Fruit fly (Drosophila melanogaster): ENCODE data around the gene CG11977.

The CG11977 gene

dm6 chr3R:9038652-9039051, 41.2 kb downstream of the CG11977 start, which contains the start of gene hyx (continued):
- TF ChIP-seq kay (GFP tag; optimal IDR thresholded peaks at IDR 0.05) (no peak), ftz-f1 (GFP tag; optimal IDR thresholded peaks at IDR 0.05) (peak; percentile 95), psq (GFP tag; optimal IDR thresholded peaks at IDR 0.05) (no peak), gce (GFP tag; IDR thresholded peaks at IDR 0.05) (no peak), sens-2 (GFP tag; IDR thresholded peaks at IDR 0.05) (no peak), H2.0 (GFP tag; IDR thresholded peaks at IDR 0.05) (no peak), Sox102F (GFP tag; optimal IDR thresholded peaks at IDR 0.05) (no peak), Sry-β (GFP tag; optimal IDR thresholded peaks at IDR 0.05) (peak; percentile 14), CG3847 (GFP tag; IDR thresholded peaks at IDR 0.05) (peak; percentile 25; the same call in 1 of the 2 replicates), knrl (GFP tag; IDR thresholded peaks at IDR 0.05; ENCODE audit: partially characterized antibody) (no peak; the same call in 1 of the 3 replicates), CG8924 (tag; optimal IDR thresholded peaks at IDR 0.05) (peak; percentile 56), run (tag; optimal IDR thresholded peaks at IDR 0.05) (no peak), wek (GFP tag; optimal IDR thresholded peaks at IDR 0.05) (peak; percentile 52), Myb (GFP tag; optimal IDR thresholded peaks at IDR 0.05) (peak; percentile 40), lmd (GFP tag; IDR thresholded peaks at IDR 0.05) (no peak; the same call in 1 of the 2 replicates), CG14860 (GFP tag; IDR thresholded peaks at IDR 0.05; ENCODE audit: partially characterized antibody) (peak; percentile 58), CG15269 (tag; optimal IDR thresholded peaks at IDR 0.05) (peak; percentile 42), CG32532 (GFP tag; IDR thresholded peaks at IDR 0.05) (no peak; the same call in 1 of the 2 replicates), lola (GFP tag; optimal IDR thresholded peaks at IDR 0.05) (peak in 1 of 3 experiments; percentile 19), twi (tag; optimal IDR thresholded peaks at IDR 0.05) (peak; percentile 20), CG3995 (GFP tag; optimal IDR thresholded peaks at IDR 0.05) (no peak), vvl (GFP tag; IDR thresholded peaks at IDR 0.05) (peak; percentile 58; the same call in 1 of the 2 replicates), tup (GFP tag; optimal IDR thresholded peaks at IDR 0.05) (no peak), Sry-δ (GFP tag; optimal IDR thresholded peaks at IDR 0.05) (peak; percentile 90), CG13123 (GFP tag; optimal IDR thresholded peaks at IDR 0.05) (no peak), gsb-n (tag; optimal IDR thresholded peaks at IDR 0.05) (no peak), lilli (GFP tag; optimal IDR thresholded peaks at IDR 0.05) (peak; percentile 73), CG1602 (GFP tag; optimal IDR thresholded peaks at IDR 0.05) (no peak), emc (GFP tag; optimal IDR thresholded peaks at IDR 0.05) (no peak), Abd-B (GFP tag; optimal IDR thresholded peaks at IDR 0.05) (no peak), chif (GFP tag; optimal IDR thresholded peaks at IDR 0.05) (peak in 1 of 2 experiments; percentile 16), CG2202 (tag; optimal IDR thresholded peaks at IDR 0.05) (no peak), CG4707 (GFP tag; optimal IDR thresholded peaks at IDR 0.05) (no peak), Fer3 (tag; optimal IDR thresholded peaks at IDR 0.05) (peak; percentile 50), Bgb (GFP tag; IDR thresholded peaks at IDR 0.05; ENCODE audit: partially characterized antibody) (peak; percentile 83), CG18764 (GFP tag; optimal IDR thresholded peaks at IDR 0.05) (no peak), ci (GFP tag; IDR thresholded peaks at IDR 0.05) (peak; percentile 36; the same call in 1 of the 3 replicates), hb (GFP tag; IDR thresholded peaks at IDR 0.05; ENCODE audit: partially characterized antibody) (peak; percentile 33; the same call in 1 of the 3 replicates), CG4820 (GFP tag; optimal IDR thresholded peaks at IDR 0.05) (peak; percentile 10), stc (GFP tag; IDR thresholded peaks at IDR 0.05) (no peak), salm (tag; optimal IDR thresholded peaks at IDR 0.05) (no peak), bab2 (GFP tag; optimal IDR thresholded peaks at IDR 0.05) (peak; percentile 24), CG18262 (tag; optimal IDR thresholded peaks at IDR 0.05) (peak; percentile 41), C15 (GFP tag; IDR thresholded peaks at IDR 0.05) (no peak), dmrt11E (tag; optimal IDR thresholded peaks at IDR 0.05) (peak; percentile 27), CG2120 (GFP tag; optimal IDR thresholded peaks at IDR 0.05) (peak; percentile 77), mld (GFP tag; IDR thresholded peaks at IDR 0.05; ENCODE audit: partially characterized antibody) (0 out of 3 replicates have a peak, but pooled peaks have one; percentile 18), CG13287 (GFP tag; IDR thresholded peaks at IDR 0.05; ENCODE audit: partially characterized antibody) (peak; percentile 94), CG4282 (GFP tag; optimal IDR thresholded peaks at IDR 0.05) (no peak), trh (GFP tag; optimal IDR thresholded peaks at IDR 0.05) (no peak)
